Worm (Caenorhabditis elegans): ENCODE data around the gene spp-1.

Gene spp-1

DNA sequence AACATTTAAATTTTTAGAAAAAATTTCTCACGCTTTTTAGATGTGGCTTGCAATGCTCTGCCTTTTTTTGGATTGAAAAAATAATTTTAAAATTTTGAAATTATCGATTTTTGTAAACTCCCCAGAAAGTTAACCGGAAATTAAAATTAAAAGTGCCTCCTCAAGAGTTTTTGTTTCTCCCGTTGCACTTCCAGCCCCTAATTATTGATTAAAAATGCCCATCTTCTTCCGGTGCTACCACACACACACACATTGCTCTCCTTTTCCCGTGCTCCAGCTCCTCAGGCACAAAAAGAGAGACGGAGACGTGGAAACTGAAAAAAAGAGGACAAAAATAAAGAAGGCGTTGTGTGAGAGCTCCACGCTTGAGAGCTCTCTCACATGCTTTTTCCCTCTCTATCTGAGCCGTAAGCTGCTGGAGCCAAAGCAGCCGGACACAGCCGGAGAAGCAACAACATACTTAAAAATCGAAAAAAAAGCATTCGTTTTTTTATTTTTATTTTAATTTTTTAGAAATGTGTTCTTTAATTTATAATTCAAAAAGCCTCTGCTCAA, 12.0 kb upstream of the spp-1 start:
- TF ChIP-seq ceh-48 (tag; optimal IDR thresholded peaks at IDR 0.05) (peak; percentile 56), ztf-16 (tag; optimal IDR thresholded peaks at IDR 0.05) (no peak), unc-42 (tag; optimal IDR thresholded peaks at IDR 0.05) (peak; percentile 37), ceh-24 (tag; optimal IDR thresholded peaks at IDR 0.05) (no peak), ttx-3 (tag; optimal IDR thresholded peaks at IDR 0.05) (no peak)

ce11 chrIII:10364656-10365055, 9.2 kb upstream of the spp-1 start, which contains the start of gene tbc-8:
Gene tbc-8, plus strand, starts transcription at chrIII:10364956.
- TF ChIP-seq F13H6.1 (tag; optimal IDR thresholded peaks at IDR 0.05) (no peak), ceh-6 (GFP tag; optimal IDR thresholded peaks at IDR 0.05) (no peak), madf-2 (tag; optimal IDR thresholded peaks at IDR 0.05) (no peak), rnt-1 (tag; optimal IDR thresholded peaks at IDR 0.05) (no peak), ztf-16 (tag; optimal IDR thresholded peaks at IDR 0.05) (no peak), elt-4 (tag; optimal IDR thresholded peaks at IDR 0.05) (no peak)

DNA sequence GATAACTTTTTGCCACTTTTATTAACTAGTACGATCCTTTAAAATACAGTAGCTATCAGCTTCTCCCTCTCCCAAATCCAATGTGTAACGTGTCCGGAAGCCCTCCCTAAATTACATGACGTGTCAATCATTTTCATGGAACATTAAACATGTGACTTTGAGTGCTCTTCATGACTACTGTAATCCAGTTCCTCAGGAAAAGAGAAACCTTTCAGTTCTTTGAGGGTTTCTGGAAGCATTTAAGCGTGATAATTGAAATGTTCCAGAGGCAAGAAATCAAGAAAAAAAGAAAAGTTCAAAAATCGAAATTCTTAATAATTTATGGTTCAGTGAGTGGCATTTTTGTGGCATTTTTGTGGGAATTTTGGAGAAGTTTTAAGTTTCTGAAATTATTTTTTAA, 7.5 kb upstream of the spp-1 start:
- no peak for TF ChIP-seq nhr-232 (tag; optimal IDR thresholded peaks at IDR 0.05)
- TF ChIP-seq pag-3 (tag; optimal IDR thresholded peaks at IDR 0.05; ENCODE audit: borderline replicate concordance) = no peak
- TF ChIP-seq tbx-7 (tag; optimal IDR thresholded peaks at IDR 0.05) = no peak
- no peak for TF ChIP-seq fkh-10 (GFP tag; optimal IDR thresholded peaks at IDR 0.05)
- no peak for TF ChIP-seq ceh-30 (tag; optimal IDR thresholded peaks at IDR 0.05)
- TF ChIP-seq sox-4 (tag; optimal IDR thresholded peaks at IDR 0.05) = no peak

ce11 chrIII:10361456-10361855, 6.0 kb upstream of the spp-1 start:
- no peak for TF ChIP-seq odd-2 (tag; optimal IDR thresholded peaks at IDR 0.05)
- no peak for TF ChIP-seq F13H6.1 (tag; optimal IDR thresholded peaks at IDR 0.05)
- no peak for TF ChIP-seq unc-55 (GFP tag; optimal IDR thresholded peaks at IDR 0.05)
- no peak for TF ChIP-seq ceh-31 (tag; optimal IDR thresholded peaks at IDR 0.05)
- no peak for TF ChIP-seq che-1 (tag; optimal IDR thresholded peaks at IDR 0.05)
- no peak for TF ChIP-seq ref-2 (tag; optimal IDR thresholded peaks at IDR 0.05)
- TF ChIP-seq hlh-15 (tag; optimal IDR thresholded peaks at IDR 0.05) = no peak
- no peak for TF ChIP-seq ceh-45 (GFP tag; IDR thresholded peaks at IDR 0.05)
- TF ChIP-seq ceh-30 (tag; optimal IDR thresholded peaks at IDR 0.05) = no peak
- TF ChIP-seq pha-4 (tag; optimal IDR thresholded peaks at IDR 0.05) = no peak
- no peak for TF ChIP-seq ceh-19 (GFP tag; optimal IDR thresholded peaks at IDR 0.05)
- TF ChIP-seq tbx-2 (tag; optimal IDR thresholded peaks at IDR 0.05) = no peak
- TF ChIP-seq pqm-1 (tag; optimal IDR thresholded peaks at IDR 0.05) = no peak
- no peak for TF ChIP-seq hlh-6 (tag; optimal IDR thresholded peaks at IDR 0.05)
- TF ChIP-seq zip-5 (tag; optimal IDR thresholded peaks at IDR 0.05) = no peak
- TF ChIP-seq C08G9.2 (tag; optimal IDR thresholded peaks at IDR 0.05) = no peak
- TF ChIP-seq mec-3 (tag; optimal IDR thresholded peaks at IDR 0.05; ENCODE audit: borderline replicate concordance) = no peak
- no peak for TF ChIP-seq sdc-2 (tag; optimal IDR thresholded peaks at IDR 0.05)

ce11 chrIII:10359916-10360315, 4.4 kb upstream of the spp-1 start:
- no peak for TF ChIP-seq ztf-16 (tag; optimal IDR thresholded peaks at IDR 0.05)
- no peak for TF ChIP-seq che-1 (tag; optimal IDR thresholded peaks at IDR 0.05)
- TF ChIP-seq ceh-18 (tag; optimal IDR thresholded peaks at IDR 0.05) = no peak
- TF ChIP-seq pqm-1 (tag; optimal IDR thresholded peaks at IDR 0.05) = no peak
- no peak for TF ChIP-seq hlh-30 (tag; optimal IDR thresholded peaks at IDR 0.05; ENCODE audit: insufficient read depth)
- no peak for TF ChIP-seq fax-1 (tag; optimal IDR thresholded peaks at IDR 0.05)
- TF ChIP-seq ceh-14 (tag; optimal IDR thresholded peaks at IDR 0.05) = no peak
- no peak for TF ChIP-seq syd-9 (tag; optimal IDR thresholded peaks at IDR 0.05)
